Fruit fly (Drosophila melanogaster): ENCODE results near the gene CG8852.
A peak's percentile ranks its signal among the peaks of the same experiment; 100 is the strongest.

CG8852 gene

dm6 chr2L:3570566-3570965 lies 45.6 kb downstream of the CG8852 start:
- no peak for TF ChIP-seq noc (tag; optimal IDR thresholded peaks at IDR 0.05)

- no peak for TF ChIP-seq noc (tag; optimal IDR thresholded peaks at IDR 0.05)
These were observed 46.5 kb downstream of the CG8852 start for dm6 chr2L:3571457-3571856.

dm6 chr2L:3572529-3573171 lies 47.7 kb downstream of the CG8852 start:
- TF ChIP-seq noc (tag; optimal IDR thresholded peaks at IDR 0.05), result no peak

- TF ChIP-seq noc (tag; optimal IDR thresholded peaks at IDR 0.05), result peak; percentile 26
These were observed 48.3 kb downstream of the CG8852 start for dm6 chr2L:3573172-3573755.

- no peak for TF ChIP-seq noc (tag; optimal IDR thresholded peaks at IDR 0.05)
These were observed 49.0 kb downstream of the CG8852 start for dm6 chr2L:3573907-3574306.

dm6 chr2L:3575679-3576442 lies 50.9 kb downstream of the CG8852 start, which contains the start of gene CG43815:
TSS of gene CG43815 (plus strand) at chr2L:3576210.
- no peak for TF ChIP-seq noc (tag; optimal IDR thresholded peaks at IDR 0.05)

dm6 chr2L:3576520-3576919 lies 51.6 kb downstream of the CG8852 start:
- no peak for TF ChIP-seq noc (tag; optimal IDR thresholded peaks at IDR 0.05)

Measured in whole organism, larva.